Worm (Caenorhabditis elegans) whole organism, L1 larva: Measurements from ENCODE around the gene F49E11.7.

Experiments
- nhr-71 ChIP-seq: sonication (generic microtip); optimal IDR thresholded peaks from 2 replicates; lab custom pipeline; 2016; ENCODE audit warnings: mild to moderate bottlenecking, missing genetic modification characterization, moderate library complexity, missing compliant biosample characterization
- sptf-1 ChIP-seq: fragments of 150-350 bp; optimal IDR thresholded peaks from 2 replicates; lab custom pipeline; 2014; ENCODE audit warnings: missing biosample characterization, missing genetic modification characterization

DNA sequence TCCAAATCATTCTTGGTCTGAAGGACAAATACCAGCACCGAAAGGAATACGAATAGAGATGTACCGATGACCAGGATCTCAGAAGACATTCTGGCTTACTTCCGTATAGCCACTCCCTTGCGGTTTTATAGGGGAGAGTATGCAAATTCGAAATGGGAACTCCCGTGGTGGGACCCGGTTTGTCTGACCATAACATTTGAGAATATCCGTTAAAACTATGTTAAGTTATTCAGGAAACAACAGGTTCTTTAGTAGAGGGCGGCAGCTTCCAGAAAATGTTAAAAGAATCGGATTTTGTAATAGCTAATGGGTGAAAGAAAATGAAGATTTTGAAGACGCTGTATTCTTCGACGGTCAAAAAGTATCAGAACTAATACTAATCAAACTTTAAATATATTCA is 14.5 kb downstream of the F49E11.7 start, which contains the start of gene col-131:
- TF ChIP-seq sptf-1 (tag; lab: Kevin White, UChicago) (no peak), nhr-71 (tag; lab: Kevin White, UChicago) (no peak)
